Worm (Caenorhabditis elegans): ENCODE measurements around the gene nst-1.

The nst-1 gene

DNA sequence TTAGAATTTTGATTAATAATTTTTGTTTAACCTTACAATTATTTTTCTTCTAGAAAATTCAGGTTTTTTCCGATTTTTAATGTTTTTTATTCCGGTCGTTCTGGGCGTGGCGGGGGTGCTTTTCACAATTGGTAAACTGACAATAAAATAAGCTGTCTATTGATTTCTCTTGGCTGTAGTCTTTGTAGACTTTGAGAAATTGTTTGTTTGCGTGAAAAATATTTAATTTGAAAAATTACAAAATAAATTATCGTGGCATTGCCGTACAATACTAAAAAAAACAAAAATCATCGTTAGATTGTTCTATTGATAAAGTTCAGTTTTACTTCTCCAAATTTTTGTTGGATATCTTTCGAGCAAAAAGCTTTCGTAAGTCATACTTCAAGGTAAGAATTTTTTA is 36.5 kb downstream of the nst-1 start, which contains the start of gene F35C11.3:
Gene F35C11.3, plus strand, starts transcription at position 301 of the 400 bp plus-strand sequence.
- TF ChIP-seq W03F9.2 (tag; optimal IDR thresholded peaks at IDR 0.05) (no peak), dao-5 (tag; optimal IDR thresholded peaks at IDR 0.05) (no peak), him-1 (tag; optimal IDR thresholded peaks at IDR 0.05) (no peak)

- TF ChIP-seq him-1 (tag; optimal IDR thresholded peaks at IDR 0.05) = no peak
Observed at ce11 chrII:8238155-8238554, 44.9 kb downstream of the nst-1 start, which contains the start of gene nlp-5. nlp-5 (plus strand) TSS chrII:8238455.

DNA sequence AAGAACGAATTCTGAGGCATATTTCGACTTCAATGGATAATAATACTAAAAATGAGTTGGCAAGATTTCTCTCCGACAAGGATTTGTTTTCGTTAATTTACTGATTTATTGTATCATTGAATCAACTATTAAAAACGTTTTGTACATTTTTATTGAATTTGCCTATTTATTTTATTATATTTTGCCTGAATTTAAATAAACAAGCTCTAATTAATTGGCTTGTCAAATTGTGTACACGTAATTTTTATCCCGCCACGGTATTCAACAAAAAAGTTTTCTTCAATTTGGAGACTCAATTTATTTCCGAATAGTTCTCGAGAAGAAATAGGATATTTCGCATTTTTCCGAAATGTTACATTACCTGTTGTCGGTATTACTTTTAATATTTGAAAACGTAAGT is 50.5 kb downstream of the nst-1 start, which contains the start of gene M110.7:
Gene M110.7, plus strand, starts transcription at position 301 of the 400 bp plus-strand sequence.
- TF ChIP-seq W03F9.2 (tag; optimal IDR thresholded peaks at IDR 0.05) (no peak), him-1 (tag; optimal IDR thresholded peaks at IDR 0.05) (no peak), dao-5 (tag; optimal IDR thresholded peaks at IDR 0.05) (no peak)
